Fruit fly (Drosophila melanogaster) whole organism, embryonic: ENCODE measurements around the gene FucTA.
A peak's percentile ranks its signal among the peaks of the same experiment; 100 is the strongest.

Experiments used
- Adf1 ChIP-seq: fragments of 200-800 bp; sonication (Bioruptor generic); IDR thresholded peaks from 2 replicates; pipeline ENCODE4 v1.3.6; 2022; ENCODE audit warnings: missing biosample characterization, missing genetic modification characterization
- CG12104 ChIP-seq: fragments of 200-800 bp; sonication (Bioruptor generic); optimal IDR thresholded peaks from 3 replicates; lab custom pipeline; 2016; ENCODE audit warnings: missing biosample characterization, missing genetic modification characterization
- CG12391 ChIP-seq: fragments of 200-800 bp; sonication (Bioruptor generic); optimal IDR thresholded peaks from 3 replicates; lab custom pipeline; 2018; ENCODE audit warnings: missing biosample characterization, mild to moderate bottlenecking, missing genetic modification characterization, moderate library complexity
- CG12659 ChIP-seq: fragments of 200-800 bp; sonication (Bioruptor generic); optimal IDR thresholded peaks from 3 replicates; lab custom pipeline; 2017; ENCODE audit warnings: mild to moderate bottlenecking, missing biosample characterization, missing genetic modification reagents, missing genetic modification characterization
- CG13894 ChIP-seq: fragments of 200-800 bp; sonication (Bioruptor generic); optimal IDR thresholded peaks from 3 replicates; lab custom pipeline; 2018; ENCODE audit warnings: missing biosample characterization, mild to moderate bottlenecking, missing genetic modification characterization, moderate library complexity
- CG15073 ChIP-seq: fragments of 200-800 bp; sonication (Bioruptor generic); optimal IDR thresholded peaks from 2 replicates; lab custom pipeline; 2016; ENCODE audit warnings: missing biosample characterization, missing genetic modification characterization
- CG17186 ChIP-seq: fragments of 200-800 bp; sonication (Bioruptor generic); optimal IDR thresholded peaks from 3 replicates; lab custom pipeline; 2017; ENCODE audit warnings: missing biosample characterization, missing genetic modification reagents, missing genetic modification characterization
- CG17612 ChIP-seq: fragments of 200-800 bp; sonication (Bioruptor generic); IDR thresholded peaks from 2 replicates; pipeline ENCODE4 v1.3.6; 2022; ENCODE audit warnings: missing biosample characterization, missing genetic modification characterization
- CG1792 ChIP-seq: fragments of 200-800 bp; sonication (Bioruptor generic); optimal IDR thresholded peaks from 2 replicates; lab custom pipeline; 2016; ENCODE audit warnings: missing biosample characterization, missing genetic modification characterization
- CG18011 ChIP-seq: fragments of 200-800 bp; sonication (Bioruptor generic); optimal IDR thresholded peaks from 2 replicates; lab custom pipeline; 2017; ENCODE audit warnings: missing biosample characterization, missing genetic modification characterization, mild to moderate bottlenecking, moderate library complexity, missing genotype
- CG18476 ChIP-seq: fragments of 200-800 bp; sonication (Bioruptor generic); optimal IDR thresholded peaks from 2 replicates; lab custom pipeline; 2016; ENCODE audit warnings: missing biosample characterization, mild to moderate bottlenecking, missing genetic modification characterization
- CG32772 ChIP-seq: fragments of 200-800 bp; sonication (Bioruptor generic); IDR thresholded peaks from 2 replicates; pipeline ENCODE4 v1.3.6; 2022; ENCODE audit warnings: missing biosample characterization, missing genetic modification characterization
- CG33213 ChIP-seq: fragments of 200-800 bp; sonication (Bioruptor generic); optimal IDR thresholded peaks from 3 replicates; lab custom pipeline; 2016; ENCODE audit warnings: missing biosample characterization, missing genetic modification characterization
- CG33557 ChIP-seq: fragments of 200-800 bp; sonication (Bioruptor generic); optimal IDR thresholded peaks from 2 replicates; lab custom pipeline; 2019; ENCODE audit warnings: missing biosample characterization, mild to moderate bottlenecking, missing genetic modification characterization, moderate library complexity
- CG34224 ChIP-seq: fragments of 200-800 bp; sonication (Bioruptor generic); IDR thresholded peaks from 3 replicates; pipeline ENCODE4 v1.3.6; 2022; ENCODE audit warnings: missing biosample characterization, missing genetic modification characterization; ENCODE audit not compliant: partially characterized antibody
- CG42726 ChIP-seq: fragments of 200-800 bp; sonication (Bioruptor generic); IDR thresholded peaks from 2 replicates; pipeline ENCODE4 v1.3.6; 2022; ENCODE audit warnings: missing biosample characterization, missing genetic modification characterization; ENCODE audit not compliant: partially characterized antibody
- CG5245 ChIP-seq: fragments of 200-800 bp; sonication (Bioruptor generic); optimal IDR thresholded peaks from 3 replicates; lab custom pipeline; 2016; ENCODE audit warnings: missing biosample characterization, missing genetic modification characterization
- CG5953 ChIP-seq: fragments of 200-800 bp; sonication (Bioruptor generic); IDR thresholded peaks from 2 replicates; pipeline ENCODE4 v1.3.6; 2022; ENCODE audit warnings: missing biosample characterization, missing genetic modification characterization
- CG8290 ChIP-seq, 3 experiments: fragments of 200-800 bp; sonication (Bioruptor generic); optimal IDR thresholded peaks; 2 replicates each; lab custom pipeline; 2016 to 2019; ENCODE audit warnings: missing biosample characterization in 3 of 3, missing genetic modification characterization in 3 of 3, mild to moderate bottlenecking in 2 of 3, moderate library complexity in 1 of 3
- CG9727 ChIP-seq: fragments of 200-800 bp; sonication (Bioruptor generic); optimal IDR thresholded peaks from 3 replicates; lab custom pipeline; 2017; ENCODE audit warnings: missing biosample characterization, mild to moderate bottlenecking, missing genetic modification characterization
- Camta ChIP-seq: fragments of 200-800 bp; sonication (Bioruptor generic); optimal IDR thresholded peaks from 2 replicates; lab custom pipeline; 2016; ENCODE audit warnings: missing biosample characterization, missing genetic modification characterization
- CoRest ChIP-seq: fragments of 200-800 bp; sonication (Bioruptor generic); optimal IDR thresholded peaks from 3 replicates; lab custom pipeline; 2018; ENCODE audit warnings: missing biosample characterization, mild to moderate bottlenecking, missing genetic modification characterization, moderate library complexity
- HLHmδ ChIP-seq: fragments of 200-800 bp; sonication (Bioruptor generic); optimal IDR thresholded peaks from 2 replicates; lab custom pipeline; 2018; ENCODE audit warnings: missing biosample characterization, mild to moderate bottlenecking, missing genetic modification characterization, moderate library complexity
- Hr39 ChIP-seq: fragments of >200 bp; optimal IDR thresholded peaks from 2 replicates; lab custom pipeline; 2017
- Med ChIP-seq: fragments of 200-800 bp; sonication (Bioruptor generic); peaks from one replicate; lab custom pipeline; 2016; ENCODE audit warnings: missing biosample characterization, missing genetic modification characterization, mild to moderate bottlenecking, inconsistent platforms, moderate library complexity
- Mes4 ChIP-seq: fragments of 200-800 bp; sonication (Bioruptor generic); optimal IDR thresholded peaks from 2 replicates; lab custom pipeline; 2016; ENCODE audit warnings: missing biosample characterization, missing genetic modification characterization
- Optix ChIP-seq: fragments of 200-800 bp; sonication (Bioruptor generic); IDR thresholded peaks from 3 replicates; pipeline ENCODE4 v1.3.6; 2022; ENCODE audit warnings: missing biosample characterization, missing genetic modification characterization
- Xrp1 ChIP-seq: fragments of 200-800 bp; sonication (Bioruptor generic); IDR thresholded peaks from 2 replicates; pipeline ENCODE4 v1.3.6; 2022; ENCODE audit warnings: missing biosample characterization, missing genetic modification characterization
- ase ChIP-seq: fragments of 200-800 bp; sonication (Bioruptor generic); IDR thresholded peaks from 3 replicates; pipeline ENCODE4 v1.3.6; 2022; ENCODE audit warnings: missing biosample characterization, missing genetic modification characterization
- btn ChIP-seq: fragments of 200-800 bp; sonication (Bioruptor generic); optimal IDR thresholded peaks from 2 replicates; lab custom pipeline; 2016; ENCODE audit warnings: missing biosample characterization, missing genetic modification characterization
- crol ChIP-seq: fragments of 200-800 bp; sonication (Bioruptor generic); IDR thresholded peaks from 2 replicates; pipeline ENCODE4 v1.3.6; 2022; ENCODE audit warnings: missing biosample characterization, missing genetic modification characterization
- cwo ChIP-seq: fragments of 200-800 bp; sonication (Bioruptor generic); optimal IDR thresholded peaks from 3 replicates; lab custom pipeline; 2017; ENCODE audit warnings: missing biosample characterization, missing genetic modification characterization, mild to moderate bottlenecking, moderate library complexity, missing genetic modification reagents
- fd96Cb ChIP-seq: fragments of 200-800 bp; sonication (Bioruptor generic); optimal IDR thresholded peaks from 2 replicates; lab custom pipeline; 2018; ENCODE audit warnings: missing biosample characterization, mild to moderate bottlenecking, missing genetic modification characterization, moderate library complexity
- fu2 ChIP-seq: fragments of 200-800 bp; sonication (Bioruptor generic); optimal IDR thresholded peaks from 2 replicates; lab custom pipeline; 2016; ENCODE audit warnings: missing biosample characterization, missing genetic modification characterization
- gem ChIP-seq: fragments of 200-800 bp; sonication (Bioruptor generic); optimal IDR thresholded peaks from 2 replicates; lab custom pipeline; 2019; ENCODE audit warnings: missing biosample characterization, mild to moderate bottlenecking, missing genetic modification characterization, moderate library complexity
- hkb ChIP-seq, 2 experiments: fragments of 200-800 bp in 1 of 2; fragments of >200 bp in 1 of 2; sonication (Bioruptor generic) in 1 of 2; IDR thresholded peaks in 1 of 2; optimal IDR thresholded peaks in 1 of 2; 2 replicates each; pipeline versions ENCODE4 v1.3.6 to Lab custom; 2017 to 2022; ENCODE audit warnings: missing biosample characterization in 1 of 2, missing genetic modification characterization in 1 of 2
- hth ChIP-seq: fragments of >200 bp; optimal IDR thresholded peaks from 2 replicates; lab custom pipeline; 2017; ENCODE audit warnings: inconsistent platforms
- jumu ChIP-seq: fragments of 200-800 bp; sonication (Bioruptor generic); optimal IDR thresholded peaks from 3 replicates; lab custom pipeline; 2016; ENCODE audit warnings: missing biosample characterization, missing genetic modification characterization
- ken ChIP-seq: fragments of 200-800 bp; sonication (Bioruptor generic); IDR thresholded peaks from 3 replicates; pipeline ENCODE4 v1.3.6; 2022; ENCODE audit warnings: missing biosample characterization, missing genetic modification characterization
- lola ChIP-seq, 3 experiments: fragments of >200 bp in 2 of 3; fragments of 200-800 bp in 1 of 3; sonication (Bioruptor generic) in 1 of 3; optimal IDR thresholded peaks; 2 replicates each; lab custom pipeline; 2017 to 2019; ENCODE audit warnings: missing biosample characterization in 3 of 3, missing genetic modification characterization in 3 of 3, mild to moderate bottlenecking in 1 of 3, moderate library complexity in 1 of 3
- luna ChIP-seq: fragments of 200-800 bp; sonication (Bioruptor generic); optimal IDR thresholded peaks from 2 replicates; lab custom pipeline; 2016; ENCODE audit warnings: missing biosample characterization, missing genetic modification characterization
- phol ChIP-seq: fragments of 200-800 bp; sonication (Bioruptor generic); optimal IDR thresholded peaks from 3 replicates; lab custom pipeline; 2018; ENCODE audit warnings: missing biosample characterization, mild to moderate bottlenecking, missing genetic modification characterization, moderate library complexity
- schlank ChIP-seq: fragments of 200-800 bp; sonication (Bioruptor generic); optimal IDR thresholded peaks from 2 replicates; lab custom pipeline; 2018; ENCODE audit warnings: missing biosample characterization, mild to moderate bottlenecking, missing genetic modification characterization
- slbo ChIP-seq: fragments of 200-800 bp; sonication (Bioruptor generic); IDR thresholded peaks from 2 replicates; pipeline ENCODE4 v1.3.6; 2022; ENCODE audit warnings: missing biosample characterization, missing genetic modification characterization
- sob ChIP-seq: fragments of 200-800 bp; sonication (Bioruptor generic); IDR thresholded peaks from 2 replicates; pipeline ENCODE4 v1.3.6; 2022; ENCODE audit warnings: missing biosample characterization, missing genetic modification characterization
- tll ChIP-seq, 2 experiments: fragments of 200-800 bp in 1 of 2; fragments of >200 bp in 1 of 2; sonication (Bioruptor generic) in 1 of 2; optimal IDR thresholded peaks; 2 replicates each; lab custom pipeline; 2017 to 2019; ENCODE audit warnings: missing biosample characterization in 2 of 2, missing genetic modification characterization in 2 of 2, mild to moderate bottlenecking in 1 of 2, moderate library complexity in 1 of 2
- unc-4 ChIP-seq: fragments of 200-800 bp; sonication (Bioruptor generic); IDR thresholded peaks from 2 replicates; pipeline ENCODE4 v1.3.6; 2022; ENCODE audit warnings: missing biosample characterization, missing genetic modification characterization; ENCODE audit not compliant: partially characterized antibody
- vfl ChIP-seq: fragments of 200-800 bp; sonication (Bioruptor generic); optimal IDR thresholded peaks from 2 replicates; lab custom pipeline; 2016; ENCODE audit warnings: missing biosample characterization, missing genetic modification characterization
- vvl ChIP-seq: fragments of 200-800 bp; sonication (Bioruptor generic); IDR thresholded peaks from 2 replicates; pipeline ENCODE4 v1.3.6; 2022; ENCODE audit warnings: missing biosample characterization, missing genetic modification characterization
- yki ChIP-seq: fragments of >200 bp; optimal IDR thresholded peaks from 3 replicates; lab custom pipeline; 2018
- zfh2 ChIP-seq: fragments of 200-800 bp; sonication (Bioruptor generic); optimal IDR thresholded peaks from 2 replicates; lab custom pipeline; 2016; ENCODE audit warnings: missing biosample characterization, missing genetic modification characterization

Gene FucTA

DNA sequence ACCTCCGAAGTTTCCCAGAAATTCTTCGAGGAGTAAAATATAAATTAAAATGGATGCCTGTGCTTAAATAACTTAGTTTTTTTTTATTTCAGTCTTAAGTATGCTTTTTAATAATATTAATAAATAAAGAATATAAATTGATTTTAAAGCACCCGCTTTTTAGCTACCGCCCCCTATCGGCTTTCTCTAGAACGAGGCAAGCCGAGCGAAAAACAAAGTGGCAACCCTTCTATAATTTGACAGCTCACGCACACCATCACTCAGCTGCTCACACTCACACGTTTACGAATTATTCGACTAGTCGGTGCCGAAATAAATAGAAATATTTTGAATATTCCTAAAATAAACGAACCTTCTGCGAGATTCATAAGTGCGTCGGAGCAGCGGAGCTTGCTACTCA, 14.6 kb downstream of the FucTA start, which contains the start of gene CG6878 (continued):
- TF ChIP-seq CG32772 (GFP tag; lab: Robert Waterston, UW) (no peak), vfl (GFP tag; lab: Kevin White, UChicago) (no peak), luna (GFP tag; lab: Kevin White, UChicago) (no peak), vvl (GFP tag; lab: Robert Waterston, UW) (peak; percentile 45), Optix (GFP tag; lab: Robert Waterston, UW) (no peak), CG42726 (GFP tag; lab: Robert Waterston, UW) (no peak), jumu (GFP tag; lab: Kevin White, UChicago) (no peak), CG34224 (GFP tag; lab: Robert Waterston, UW) (0 out of 3 replicates have a peak, but pooled peaks have one; percentile 29), phol (peak; percentile 47), CG8290 (GFP tag; optimal IDR thresholded peaks at IDR 0.05; lab: Kevin White, UChicago) (no peak), CG8290 (tag; optimal IDR thresholded peaks at IDR 0.05; lab: Kevin White, UChicago) (no peak), ase (GFP tag; lab: Robert Waterston, UW) (no peak), unc-4 (GFP tag; lab: Robert Waterston, UW) (peak; percentile 34; the same call in 1 of the 2 replicates), Hr39 (lab: Kevin White, UChicago) (no peak), hth (lab: Kevin White, UChicago) (no peak), schlank (tag; lab: Kevin White, UChicago) (no peak), fd96Cb (tag; lab: Kevin White, UChicago) (no peak), hkb (optimal IDR thresholded peaks at IDR 0.05; lab: Kevin White, UChicago) (no peak), hkb (GFP tag; IDR thresholded peaks at IDR 0.05; lab: Robert Waterston, UW) (no peak), CG9727 (no peak), CG18476 (GFP tag; lab: Kevin White, UChicago) (no peak), Adf1 (GFP tag; lab: Robert Waterston, UW) (no peak), tll (GFP tag; optimal IDR thresholded peaks at IDR 0.05; lab: Kevin White, UChicago) (no peak), yki (no peak), CG5245 (no peak), CG12391 (peak; percentile 29), fu2 (GFP tag; lab: Kevin White, UChicago) (no peak), crol (GFP tag; lab: Robert Waterston, UW) (no peak), CG17612 (GFP tag; lab: Robert Waterston, UW) (no peak), gem (tag; lab: Kevin White, UChicago) (peak; percentile 24), CG12659 (GFP tag; lab: Kevin White, UChicago) (peak; percentile 63), CG13894 (tag; lab: Kevin White, UChicago) (no peak), Med (GFP tag; lab: Kevin White, UChicago) (peak; percentile 84), cwo (GFP tag; lab: Kevin White, UChicago) (no peak), CG18011 (GFP tag; lab: Kevin White, UChicago) (no peak), CG17186 (peak; percentile 32), Mes4 (no peak), CG33213 (GFP tag; lab: Kevin White, UChicago) (peak; percentile 11), CG1792 (no peak), sob (no peak), btn (GFP tag; lab: Kevin White, UChicago) (no peak), zfh2 (no peak), CoRest (tag; lab: Kevin White, UChicago) (peak; percentile 47), CG33557 (peak; percentile 14), slbo (GFP tag; lab: Robert Waterston, UW) (peak; percentile 14; the same call in 1 of the 2 replicates), CG5953 (no peak), CG12104 (GFP tag; lab: Kevin White, UChicago) (no peak), Camta (GFP tag; lab: Kevin White, UChicago) (no peak), Xrp1 (0 out of 2 replicates have a peak, but pooled peaks have one; percentile 8), HLHmδ (GFP tag; lab: Kevin White, UChicago) (no peak), lola (GFP tag; optimal IDR thresholded peaks at IDR 0.05; lab: Kevin White, UChicago) (no peak), ken (GFP tag; lab: Robert Waterston, UW) (no peak), CG15073 (GFP tag; lab: Kevin White, UChicago) (no peak)
